Fruit fly (Drosophila melanogaster) whole organism, embryonic: Measurements from ENCODE around the gene CG12224.

Experiments used
- CG10267 ChIP-seq: fragments of 200-800 bp; sonication (Bioruptor generic); optimal IDR thresholded peaks from 2 replicates; lab custom pipeline; 2018; ENCODE audit warnings: missing biosample characterization, mild to moderate bottlenecking, missing genetic modification characterization, moderate library complexity
- CG11456 ChIP-seq: fragments of 200-800 bp; sonication (Bioruptor generic); IDR thresholded peaks from 3 replicates; pipeline ENCODE4 v1.3.6; 2022; ENCODE audit warnings: missing biosample characterization, missing genetic modification characterization
- CG12659 ChIP-seq: fragments of 200-800 bp; sonication (Bioruptor generic); optimal IDR thresholded peaks from 3 replicates; lab custom pipeline; 2017; ENCODE audit warnings: mild to moderate bottlenecking, missing biosample characterization, missing genetic modification reagents, missing genetic modification characterization
- CG14965 ChIP-seq: fragments of 200-800 bp; sonication (Bioruptor generic); optimal IDR thresholded peaks from 2 replicates; lab custom pipeline; 2016; ENCODE audit warnings: missing biosample characterization, missing genetic modification characterization, borderline replicate concordance
- CG15601 ChIP-seq: fragments of 200-800 bp; sonication (Bioruptor generic); optimal IDR thresholded peaks from 3 replicates; lab custom pipeline; 2019; ENCODE audit warnings: missing biosample characterization, mild to moderate bottlenecking, missing genetic modification characterization, moderate library complexity
- CG1603 ChIP-seq: fragments of 200-800 bp; sonication (Bioruptor generic); optimal IDR thresholded peaks from 2 replicates; lab custom pipeline; 2019; ENCODE audit warnings: missing biosample characterization, mild to moderate bottlenecking, missing genetic modification characterization, moderate library complexity
- CG30020 ChIP-seq: fragments of 200-800 bp; optimal IDR thresholded peaks from 2 replicates; lab custom pipeline; 2019; ENCODE audit warnings: missing biosample characterization, mild to moderate bottlenecking, missing genetic modification characterization, moderate library complexity
- CG30403 ChIP-seq: fragments of 200-800 bp; sonication (Bioruptor generic); optimal IDR thresholded peaks from 3 replicates; lab custom pipeline; 2016; ENCODE audit warnings: missing biosample characterization, missing genetic modification characterization
- CG3847 ChIP-seq: fragments of 200-800 bp; sonication (Bioruptor generic); IDR thresholded peaks from 2 replicates; pipeline ENCODE4 v1.3.6; 2022; ENCODE audit warnings: missing biosample characterization, missing genetic modification characterization
- CG4424 ChIP-seq: fragments of 200-800 bp; sonication (Bioruptor generic); optimal IDR thresholded peaks from 3 replicates; lab custom pipeline; 2016; ENCODE audit warnings: missing biosample characterization, missing genetic modification characterization
- CG4854 ChIP-seq: fragments of 200-800 bp; sonication (Bioruptor generic); optimal IDR thresholded peaks from 2 replicates; lab custom pipeline; 2016; ENCODE audit warnings: missing biosample characterization, missing genetic modification characterization, inconsistent platforms
- CG6813 ChIP-seq: fragments of 200-800 bp; sonication (Bioruptor generic); optimal IDR thresholded peaks from 2 replicates; lab custom pipeline; 2017; ENCODE audit warnings: missing biosample characterization, missing genetic modification characterization, mild to moderate bottlenecking, moderate library complexity, missing genetic modification reagents
- CG8478 ChIP-seq: fragments of >200 bp; optimal IDR thresholded peaks from 2 replicates; lab custom pipeline; 2018
- CG9797 ChIP-seq: fragments of 200-800 bp; sonication (Bioruptor generic); optimal IDR thresholded peaks from 3 replicates; lab custom pipeline; 2018; ENCODE audit warnings: missing biosample characterization, mild to moderate bottlenecking, missing genetic modification characterization
- Deaf1 ChIP-seq: fragments of 200-800 bp; optimal IDR thresholded peaks from 3 replicates; lab custom pipeline; 2019; ENCODE audit warnings: missing biosample characterization, mild to moderate bottlenecking, missing genetic modification characterization, moderate library complexity
- Doc3 ChIP-seq: fragments of 200-800 bp; sonication (Bioruptor generic); IDR thresholded peaks from 3 replicates; pipeline ENCODE4 v1.3.6; 2022; ENCODE audit warnings: missing biosample characterization, missing genetic modification characterization; ENCODE audit not compliant: partially characterized antibody
- Dp ChIP-seq: fragments of 200-800 bp; sonication (Bioruptor generic); optimal IDR thresholded peaks from 2 replicates; lab custom pipeline; 2018; ENCODE audit warnings: missing biosample characterization, mild to moderate bottlenecking, missing genetic modification characterization, moderate library complexity
- Ets65A ChIP-seq: fragments of 200-800 bp; sonication (Bioruptor generic); peaks from one replicate; lab custom pipeline; 2016; ENCODE audit warnings: missing biosample characterization, missing genetic modification characterization
- HmgD ChIP-seq: fragments of 200-800 bp; sonication (Bioruptor generic); optimal IDR thresholded peaks from 3 replicates; lab custom pipeline; 2016; ENCODE audit warnings: missing biosample characterization, missing genetic modification characterization
- Med ChIP-seq: fragments of 200-800 bp; sonication (Bioruptor generic); peaks from one replicate; lab custom pipeline; 2016; ENCODE audit warnings: missing biosample characterization, missing genetic modification characterization, mild to moderate bottlenecking, inconsistent platforms, moderate library complexity
- Rfx ChIP-seq: fragments of 200-800 bp; sonication (Bioruptor generic); IDR thresholded peaks from 2 replicates; pipeline ENCODE4 v1.3.6; 2022; ENCODE audit warnings: missing biosample characterization, missing genetic modification characterization
- abd-A ChIP-seq: fragments of 200-800 bp; sonication (Bioruptor generic); optimal IDR thresholded peaks from 3 replicates; lab custom pipeline; 2019; ENCODE audit warnings: missing biosample characterization, mild to moderate bottlenecking, missing genetic modification characterization, moderate library complexity
- amos ChIP-seq: fragments of 200-800 bp; sonication (Bioruptor generic); IDR thresholded peaks from 2 replicates; pipeline ENCODE4 v1.3.6; 2022; ENCODE audit warnings: missing biosample characterization, missing genetic modification characterization; ENCODE audit not compliant: partially characterized antibody
- cad ChIP-seq: fragments of >200 bp; optimal IDR thresholded peaks from 2 replicates; lab custom pipeline; 2017; ENCODE audit warnings: missing biosample characterization, missing genetic modification characterization
- cwo ChIP-seq: fragments of 200-800 bp; sonication (Bioruptor generic); optimal IDR thresholded peaks from 3 replicates; lab custom pipeline; 2017; ENCODE audit warnings: missing biosample characterization, missing genetic modification characterization, mild to moderate bottlenecking, moderate library complexity, missing genetic modification reagents
- da ChIP-seq: fragments of 200-800 bp; sonication (Bioruptor generic); optimal IDR thresholded peaks from 2 replicates; lab custom pipeline; 2016; ENCODE audit warnings: missing biosample characterization, missing genetic modification characterization
- dmrt11E ChIP-seq: fragments of 200-800 bp; sonication (Bioruptor generic); optimal IDR thresholded peaks from 3 replicates; lab custom pipeline; 2018; ENCODE audit warnings: missing biosample characterization, mild to moderate bottlenecking, missing genetic modification characterization, moderate library complexity
- gem ChIP-seq: fragments of 200-800 bp; sonication (Bioruptor generic); optimal IDR thresholded peaks from 2 replicates; lab custom pipeline; 2019; ENCODE audit warnings: missing biosample characterization, mild to moderate bottlenecking, missing genetic modification characterization, moderate library complexity
- inv ChIP-seq: fragments of 200-800 bp; sonication (Bioruptor generic); IDR thresholded peaks from 2 replicates; pipeline ENCODE4 v1.3.6; 2022; ENCODE audit warnings: missing biosample characterization, missing genetic modification characterization; ENCODE audit not compliant: partially characterized antibody
- lilli ChIP-seq: fragments of 200-800 bp; sonication (Bioruptor generic); optimal IDR thresholded peaks from 3 replicates; lab custom pipeline; 2016; ENCODE audit warnings: missing biosample characterization, missing genetic modification characterization
- pzg ChIP-seq: fragments of 200-800 bp; sonication (Bioruptor generic); optimal IDR thresholded peaks from 3 replicates; lab custom pipeline; 2018; ENCODE audit warnings: missing biosample characterization, mild to moderate bottlenecking, missing genetic modification characterization, moderate library complexity
- sens ChIP-seq: fragments of 200-800 bp; sonication (Bioruptor generic); peaks from one replicate; lab custom pipeline; 2016; ENCODE audit warnings: missing biosample characterization, missing genetic modification characterization
- slbo ChIP-seq: fragments of 200-800 bp; sonication (Bioruptor generic); IDR thresholded peaks from 2 replicates; pipeline ENCODE4 v1.3.6; 2022; ENCODE audit warnings: missing biosample characterization, missing genetic modification characterization
- slou ChIP-seq: fragments of 200-800 bp; sonication (Bioruptor generic); optimal IDR thresholded peaks from 3 replicates; lab custom pipeline; 2016; ENCODE audit warnings: missing biosample characterization, missing genetic modification characterization
- vnd ChIP-seq: fragments of 200-800 bp; sonication (Bioruptor generic); IDR thresholded peaks from 3 replicates; pipeline ENCODE4 v1.3.6; 2022; ENCODE audit warnings: missing biosample characterization, missing genetic modification characterization; ENCODE audit not compliant: partially characterized antibody
- vvl ChIP-seq: fragments of 200-800 bp; sonication (Bioruptor generic); IDR thresholded peaks from 2 replicates; pipeline ENCODE4 v1.3.6; 2022; ENCODE audit warnings: missing biosample characterization, missing genetic modification characterization
- z ChIP-seq: fragments of 200-800 bp; sonication (Bioruptor generic); IDR thresholded peaks from 3 replicates; pipeline ENCODE4 v1.3.6; 2022; ENCODE audit warnings: missing biosample characterization, missing genetic modification characterization

Gene CG12224

dm6 chr3R:11967262-11968029, 14.4 kb downstream of the CG12224 start, which contains the start of the genes CG12213 and GC1 (continued):
- TF ChIP-seq CG4424 (peak; percentile 40), HmgD (peak; percentile 23), Deaf1 (peak; percentile 9), sens (GFP tag; lab: Kevin White, UChicago) (peak; percentile 88), CG4854 (GFP tag; lab: Kevin White, UChicago) (peak; percentile 45), Dp (GFP tag; lab: Kevin White, UChicago) (peak; percentile 76), CG6813 (GFP tag; lab: Kevin White, UChicago) (no peak), Rfx (GFP tag; lab: Robert Waterston, UW) (peak; percentile 35; the same call in 1 of the 2 replicates), Doc3 (GFP tag; lab: Robert Waterston, UW) (peak; percentile 99), CG12659 (GFP tag; lab: Kevin White, UChicago) (peak; percentile 83), CG30403 (GFP tag; lab: Kevin White, UChicago) (peak; percentile 44), CG10267 (tag; lab: Kevin White, UChicago) (peak; percentile 82), CG30020 (tag; lab: Kevin White, UChicago) (peak; percentile 59), da (no peak), inv (GFP tag; lab: Robert Waterston, UW) (peak; percentile 99), vvl (GFP tag; lab: Robert Waterston, UW) (peak; percentile 10; the same call in 1 of the 2 replicates), pzg (peak; percentile 80), cad (GFP tag; lab: Kevin White, UChicago) (peak; percentile 1), CG9797 (GFP tag; lab: Kevin White, UChicago) (peak; percentile 91), lilli (peak; percentile 61), CG3847 (GFP tag; lab: Robert Waterston, UW) (peak; percentile 69), CG1603 (peak; percentile 17), amos (GFP tag; lab: Robert Waterston, UW) (peak; percentile 99), slou (GFP tag; lab: Kevin White, UChicago) (no peak), CG15601 (tag; lab: Kevin White, UChicago) (peak; percentile 53), CG14965 (GFP tag; lab: Kevin White, UChicago) (no peak), slbo (GFP tag; lab: Robert Waterston, UW) (peak; percentile 25; the same call in 1 of the 2 replicates), dmrt11E (peak; percentile 8), gem (tag; lab: Kevin White, UChicago) (peak; percentile 53)
- TF ChIP-seq, all 482 proteins: peak for 154

- TF ChIP-seq z: no peak
- peak; percentile 51 for TF ChIP-seq Med (GFP tag; lab: Kevin White, UChicago)
- no peak for TF ChIP-seq cwo
- 0 out of 3 replicates have a peak, but pooled peaks have one; percentile 18 for TF ChIP-seq vnd (GFP tag; lab: Robert Waterston, UW)
- TF ChIP-seq Ets65A (GFP tag; lab: Kevin White, UChicago): peak; percentile 88
- TF ChIP-seq abd-A: no peak
- peak; percentile 59 for TF ChIP-seq CG8478 (lab: Kevin White, UChicago)
- 0 out of 3 replicates have a peak, but pooled peaks have one; percentile 22 for TF ChIP-seq CG11456 (GFP tag; lab: Robert Waterston, UW)
Observed at dm6 chr3R:11964000-11964399, 17.9 kb downstream of the CG12224 start.
